Fruit fly (Drosophila melanogaster): ENCODE data around the gene Vsx2.

DNA sequence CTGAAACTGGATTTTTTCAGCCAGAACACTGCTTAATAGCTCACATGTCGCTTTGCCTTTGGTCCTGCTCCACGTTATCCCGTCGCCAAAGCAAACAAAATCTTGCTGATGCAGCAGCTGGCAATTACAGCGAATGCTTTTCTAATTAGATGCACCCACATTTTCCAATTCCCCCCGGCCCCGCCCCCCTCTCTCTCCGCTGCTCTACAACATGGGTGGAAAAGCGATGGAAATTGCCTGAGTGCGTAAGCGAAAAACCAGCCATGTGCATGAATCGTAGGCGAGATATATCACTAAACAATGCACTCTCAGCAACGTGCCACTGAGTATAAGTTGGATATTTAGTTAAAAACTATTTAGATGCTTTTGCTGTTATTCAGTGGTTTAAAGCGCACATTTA is 44.8 kb downstream of the Vsx2 start:
- TF ChIP-seq CG8478 (optimal IDR thresholded peaks at IDR 0.05), result no peak
- TF ChIP-seq usp (GFP tag; optimal IDR thresholded peaks at IDR 0.05), result no peak
- TF ChIP-seq EcR (GFP tag; optimal IDR thresholded peaks at IDR 0.05), result no peak
- no peak for TF ChIP-seq Dll (optimal IDR thresholded peaks at IDR 0.05)
- TF ChIP-seq pan (optimal IDR thresholded peaks at IDR 0.05), result no peak
- no peak for TF ChIP-seq psq (optimal IDR thresholded peaks at IDR 0.05)

Measured in whole organism.